Fruit fly (Drosophila melanogaster) whole organism, embryonic: Measurements from ENCODE around the gene CG6607.

Experiments used
- Bgb ChIP-seq: fragments of 200-800 bp; sonication (Bioruptor generic); IDR thresholded peaks from 2 replicates; pipeline ENCODE4 v1.3.6; 2022; ENCODE audit warnings: missing biosample characterization, missing genetic modification characterization; ENCODE audit not compliant: partially characterized antibody
- Blimp-1 ChIP-seq: fragments of 200-800 bp; sonication (Bioruptor generic); optimal IDR thresholded peaks from 3 replicates; lab custom pipeline; 2018; ENCODE audit warnings: missing biosample characterization, missing genetic modification characterization, mild to moderate bottlenecking, moderate library complexity, missing genetic modification reagents
- CG10209 ChIP-seq: fragments of 200-800 bp; sonication (Bioruptor generic); optimal IDR thresholded peaks from 3 replicates; lab custom pipeline; 2017; ENCODE audit warnings: missing biosample characterization, mild to moderate bottlenecking, missing genetic modification characterization, missing genetic modification reagents
- CG10267 ChIP-seq: fragments of 200-800 bp; sonication (Bioruptor generic); optimal IDR thresholded peaks from 2 replicates; lab custom pipeline; 2018; ENCODE audit warnings: missing biosample characterization, mild to moderate bottlenecking, missing genetic modification characterization, moderate library complexity
- CG10543 ChIP-seq: fragments of 200-800 bp; sonication (Bioruptor generic); optimal IDR thresholded peaks from 3 replicates; lab custom pipeline; 2017; ENCODE audit warnings: missing biosample characterization, mild to moderate bottlenecking, missing genetic modification characterization, moderate library complexity
- CG11093 ChIP-seq: fragments of 200-800 bp; sonication (Bioruptor generic); IDR thresholded peaks from 3 replicates; pipeline ENCODE4 v1.3.6; 2022; ENCODE audit warnings: missing biosample characterization, missing genetic modification characterization
- CG12769 ChIP-seq: fragments of 200-800 bp; sonication (Bioruptor generic); optimal IDR thresholded peaks from 2 replicates; lab custom pipeline; 2019; ENCODE audit warnings: missing biosample characterization, mild to moderate bottlenecking, missing genetic modification characterization, moderate library complexity
- CG15514 ChIP-seq: fragments of 200-800 bp; sonication (Bioruptor generic); optimal IDR thresholded peaks from 3 replicates; lab custom pipeline; 2017; ENCODE audit warnings: missing biosample characterization, missing genetic modification characterization, mild to moderate bottlenecking, moderate library complexity, missing genetic modification reagents
- CG1603 ChIP-seq: fragments of 200-800 bp; sonication (Bioruptor generic); optimal IDR thresholded peaks from 2 replicates; lab custom pipeline; 2019; ENCODE audit warnings: missing biosample characterization, mild to moderate bottlenecking, missing genetic modification characterization, moderate library complexity
- CG18011 ChIP-seq: fragments of 200-800 bp; sonication (Bioruptor generic); optimal IDR thresholded peaks from 2 replicates; lab custom pipeline; 2017; ENCODE audit warnings: missing biosample characterization, missing genetic modification characterization, mild to moderate bottlenecking, moderate library complexity, missing genotype
- CG2875 ChIP-seq: fragments of 200-800 bp; sonication (Bioruptor generic); optimal IDR thresholded peaks from 2 replicates; lab custom pipeline; 2017; ENCODE audit warnings: missing biosample characterization, mild to moderate bottlenecking, missing genetic modification characterization, missing genetic modification reagents
- CG4404 ChIP-seq: fragments of 200-800 bp; sonication (Bioruptor generic); IDR thresholded peaks from 2 replicates; pipeline ENCODE4 v1.3.6; 2022; ENCODE audit warnings: missing biosample characterization, missing genetic modification characterization
- CG6813 ChIP-seq: fragments of 200-800 bp; sonication (Bioruptor generic); optimal IDR thresholded peaks from 2 replicates; lab custom pipeline; 2017; ENCODE audit warnings: missing biosample characterization, missing genetic modification characterization, mild to moderate bottlenecking, moderate library complexity, missing genetic modification reagents
- CG8290 ChIP-seq, 3 experiments: fragments of 200-800 bp; sonication (Bioruptor generic); optimal IDR thresholded peaks; 2 replicates each; lab custom pipeline; 2016 to 2019; ENCODE audit warnings: missing biosample characterization in 3 of 3, missing genetic modification characterization in 3 of 3, mild to moderate bottlenecking in 2 of 3, moderate library complexity in 1 of 3
- CG8388 ChIP-seq: fragments of 200-800 bp; sonication (Bioruptor generic); optimal IDR thresholded peaks from 2 replicates; lab custom pipeline; 2019; ENCODE audit warnings: missing biosample characterization, mild to moderate bottlenecking, missing genetic modification characterization, moderate library complexity
- CG8924 ChIP-seq: fragments of 200-800 bp; optimal IDR thresholded peaks from 3 replicates; lab custom pipeline; 2019; ENCODE audit warnings: missing biosample characterization, mild to moderate bottlenecking, missing genetic modification characterization, moderate library complexity
- CrebB ChIP-seq: fragments of 200-800 bp; sonication (Bioruptor generic); optimal IDR thresholded peaks from 3 replicates; lab custom pipeline; 2018; ENCODE audit warnings: missing biosample characterization, mild to moderate bottlenecking, missing genetic modification characterization
- Eip74EF ChIP-seq, 2 experiments: fragments of 200-800 bp in 1 of 2; fragments of >200 bp in 1 of 2; sonication (Bioruptor generic) in 1 of 2; optimal IDR thresholded peaks; 2 replicates each; lab custom pipeline; 2017 to 2019; ENCODE audit warnings: missing biosample characterization in 2 of 2, missing genetic modification characterization in 2 of 2, mild to moderate bottlenecking in 1 of 2, moderate library complexity in 1 of 2
- Hmr ChIP-seq: fragments of 200-800 bp; sonication (Bioruptor generic); optimal IDR thresholded peaks from 3 replicates; lab custom pipeline; 2017; ENCODE audit warnings: mild to moderate bottlenecking, missing biosample characterization, missing genetic modification reagents, missing genetic modification characterization
- Med ChIP-seq: fragments of 200-800 bp; sonication (Bioruptor generic); peaks from one replicate; lab custom pipeline; 2016; ENCODE audit warnings: missing biosample characterization, missing genetic modification characterization, mild to moderate bottlenecking, inconsistent platforms, moderate library complexity
- Nf-YA ChIP-seq: fragments of 200-800 bp; sonication (Bioruptor generic); IDR thresholded peaks from 2 replicates; pipeline ENCODE4 v1.3.6; 2022; ENCODE audit warnings: missing biosample characterization, missing genetic modification characterization
- Nf-YC ChIP-seq: fragments of 200-800 bp; optimal IDR thresholded peaks from 3 replicates; lab custom pipeline; 2019; ENCODE audit warnings: missing biosample characterization, mild to moderate bottlenecking, missing genetic modification characterization, moderate library complexity
- PHDP ChIP-seq: fragments of 200-800 bp; sonication (Bioruptor generic); optimal IDR thresholded peaks from 3 replicates; lab custom pipeline; 2018; ENCODE audit warnings: missing biosample characterization, mild to moderate bottlenecking, missing genetic modification characterization, moderate library complexity
- Ravus ChIP-seq: fragments of 200-800 bp; sonication (Bioruptor generic); IDR thresholded peaks from 2 replicates; pipeline ENCODE4 v1.3.6; 2022; ENCODE audit warnings: missing biosample characterization, missing genetic modification characterization
- Rfx ChIP-seq: fragments of 200-800 bp; sonication (Bioruptor generic); IDR thresholded peaks from 2 replicates; pipeline ENCODE4 v1.3.6; 2022; ENCODE audit warnings: missing biosample characterization, missing genetic modification characterization
- Sry-β ChIP-seq: fragments of 200-800 bp; sonication (Bioruptor generic); optimal IDR thresholded peaks from 2 replicates; lab custom pipeline; 2018; ENCODE audit warnings: missing biosample characterization, mild to moderate bottlenecking, missing genetic modification characterization, moderate library complexity
- Xrp1 ChIP-seq: fragments of 200-800 bp; sonication (Bioruptor generic); IDR thresholded peaks from 2 replicates; pipeline ENCODE4 v1.3.6; 2022; ENCODE audit warnings: missing biosample characterization, missing genetic modification characterization
- abd-A ChIP-seq: fragments of 200-800 bp; sonication (Bioruptor generic); optimal IDR thresholded peaks from 3 replicates; lab custom pipeline; 2019; ENCODE audit warnings: missing biosample characterization, mild to moderate bottlenecking, missing genetic modification characterization, moderate library complexity
- ap ChIP-seq: fragments of 200-800 bp; sonication (Bioruptor generic); IDR thresholded peaks from 2 replicates; pipeline ENCODE4 v1.3.6; 2022; ENCODE audit warnings: missing biosample characterization, missing genetic modification characterization
- ara ChIP-seq: fragments of 200-800 bp; sonication (Bioruptor generic); IDR thresholded peaks from 2 replicates; pipeline ENCODE4 v1.3.6; 2022; ENCODE audit warnings: missing biosample characterization, missing genetic modification characterization
- bab2 ChIP-seq: fragments of 200-800 bp; sonication (Bioruptor generic); optimal IDR thresholded peaks from 2 replicates; lab custom pipeline; 2016; ENCODE audit warnings: missing biosample characterization, missing genetic modification characterization
- bowl ChIP-seq: fragments of 200-800 bp; sonication (Bioruptor generic); IDR thresholded peaks from 2 replicates; pipeline ENCODE4 v1.3.6; 2022; ENCODE audit warnings: missing biosample characterization, missing genetic modification characterization
- chinmo ChIP-seq: fragments of 200-800 bp; sonication (Bioruptor generic); IDR thresholded peaks from 4 replicates; pipeline ENCODE4 v1.3.6; 2022; ENCODE audit warnings: missing biosample characterization, missing genetic modification characterization; ENCODE audit not compliant: partially characterized antibody
- dysf ChIP-seq: fragments of 200-800 bp; sonication (Bioruptor generic); IDR thresholded peaks from 3 replicates; pipeline ENCODE4 v1.3.6; 2022; ENCODE audit warnings: missing biosample characterization, missing genetic modification characterization
- grn ChIP-seq: fragments of 200-800 bp; sonication (Bioruptor generic); optimal IDR thresholded peaks from 3 replicates; lab custom pipeline; 2017; ENCODE audit warnings: missing biosample characterization, missing genetic modification characterization
- nerfin-1 ChIP-seq: fragments of 200-800 bp; sonication (Bioruptor generic); optimal IDR thresholded peaks from 3 replicates; lab custom pipeline; 2019; ENCODE audit warnings: missing biosample characterization, mild to moderate bottlenecking, missing genetic modification characterization, moderate library complexity
- onecut ChIP-seq: fragments of 200-800 bp; sonication (Bioruptor generic); IDR thresholded peaks from 2 replicates; pipeline ENCODE4 v1.3.6; 2022; ENCODE audit warnings: missing biosample characterization, missing genetic modification characterization
- pita ChIP-seq: fragments of 200-800 bp; sonication (Bioruptor generic); optimal IDR thresholded peaks from 2 replicates; lab custom pipeline; 2017; ENCODE audit warnings: missing biosample characterization, mild to moderate bottlenecking, missing genetic modification characterization
- sens ChIP-seq: fragments of 200-800 bp; sonication (Bioruptor generic); peaks from one replicate; lab custom pipeline; 2016; ENCODE audit warnings: missing biosample characterization, missing genetic modification characterization
- stwl ChIP-seq: fragments of 200-800 bp; sonication (Bioruptor generic); optimal IDR thresholded peaks from 3 replicates; lab custom pipeline; 2018; ENCODE audit warnings: missing biosample characterization, mild to moderate bottlenecking, missing genetic modification characterization, moderate library complexity
- vnd ChIP-seq: fragments of 200-800 bp; sonication (Bioruptor generic); IDR thresholded peaks from 3 replicates; pipeline ENCODE4 v1.3.6; 2022; ENCODE audit warnings: missing biosample characterization, missing genetic modification characterization; ENCODE audit not compliant: partially characterized antibody
- vvl ChIP-seq: fragments of 200-800 bp; sonication (Bioruptor generic); IDR thresholded peaks from 2 replicates; pipeline ENCODE4 v1.3.6; 2022; ENCODE audit warnings: missing biosample characterization, missing genetic modification characterization

Gene CG6607

dm6 chr3R:24518150-24518580 is 9.7 kb upstream of the CG6607 start, which contains the start of gene Pp1alpha-96A (continued):
- TF ChIP-seq PHDP (tag; lab: Kevin White, UChicago) (no peak), CG10209 (GFP tag; lab: Kevin White, UChicago) (no peak), CG11093 (GFP tag; lab: Robert Waterston, UW) (no peak), Ravus (GFP tag; lab: Robert Waterston, UW) (no peak), Nf-YA (GFP tag; lab: Robert Waterston, UW) (no peak)
- TF ChIP-seq, all 482 proteins: peak for 121

DNA sequence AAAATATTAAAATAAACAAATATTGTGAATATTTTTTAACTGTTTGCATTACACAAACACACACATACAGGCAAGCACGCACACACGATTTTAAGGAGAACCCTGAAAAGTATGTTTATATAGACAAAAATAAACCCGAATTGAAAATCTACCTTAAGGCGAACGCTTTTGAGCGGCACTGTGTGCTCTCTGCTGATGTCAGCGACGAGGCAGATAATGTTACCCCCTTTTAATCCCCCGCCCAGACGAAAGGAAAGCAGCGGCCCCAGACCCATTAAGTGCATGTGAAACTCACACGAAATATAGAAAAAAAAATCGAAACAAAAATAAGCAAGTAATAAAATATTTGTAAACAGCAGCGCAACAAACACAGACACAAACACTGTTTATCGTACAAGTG is 6.5 kb upstream of the CG6607 start:
- 0 out of 2 replicates have a peak, but pooled peaks have one; percentile 8 for TF ChIP-seq Xrp1 (GFP tag; lab: Robert Waterston, UW)
- TF ChIP-seq CG8388 (GFP tag; lab: Kevin White, UChicago): peak; percentile 65
- TF ChIP-seq dysf (GFP tag; lab: Robert Waterston, UW): 0 out of 3 replicates have a peak, but pooled peaks have one; percentile 21
- 0 out of 4 replicates have a peak, but pooled peaks have one; percentile 24 for TF ChIP-seq chinmo (GFP tag; lab: Robert Waterston, UW)
- peak; percentile 55 for TF ChIP-seq sens
- no peak for TF ChIP-seq ap (GFP tag; lab: Robert Waterston, UW)
- TF ChIP-seq bowl: no peak

DNA sequence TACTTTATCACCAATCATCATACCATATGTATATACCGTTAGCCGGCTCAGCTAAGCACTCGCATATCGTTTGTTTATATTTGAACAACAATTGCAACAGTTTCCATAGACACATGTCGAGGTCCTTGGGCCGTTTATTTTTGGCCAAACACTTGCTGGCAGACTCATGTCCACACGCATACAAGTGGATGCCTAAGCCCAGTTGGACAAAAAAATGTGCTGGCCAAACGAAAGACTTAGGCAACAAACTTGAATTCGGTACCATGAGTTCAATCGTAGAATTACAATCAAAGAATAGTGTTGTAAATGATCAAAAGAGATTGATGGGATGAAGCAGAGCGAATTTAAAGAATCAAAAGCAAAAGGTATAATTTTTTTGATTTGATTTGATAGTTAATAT is 4.3 kb upstream of the CG6607 start, which contains the start of gene CG13622:
CG13622 (minus strand) TSS at position 101 of the 400 bp plus-strand sequence.
- TF ChIP-seq CG8388 (GFP tag; lab: Kevin White, UChicago): no peak
- TF ChIP-seq grn (GFP tag; lab: Kevin White, UChicago): no peak
- no peak for TF ChIP-seq CG18011 (GFP tag; lab: Kevin White, UChicago)
- TF ChIP-seq Sry-β (GFP tag; lab: Kevin White, UChicago): no peak
- no peak for TF ChIP-seq CrebB
- TF ChIP-seq CG8924 (tag; lab: Kevin White, UChicago): no peak
- peak; percentile 64 for TF ChIP-seq stwl (tag; lab: Kevin White, UChicago)
- peak; percentile 36 for TF ChIP-seq CG10267 (tag; lab: Kevin White, UChicago)
- no peak for TF ChIP-seq nerfin-1 (tag; lab: Kevin White, UChicago)
- TF ChIP-seq Eip74EF (GFP tag; optimal IDR thresholded peaks at IDR 0.05; lab: Kevin White, UChicago): no peak
- TF ChIP-seq, all 482 proteins: peak for 2

dm6 chr3R:24524426-24524974 is 3.3 kb upstream of the CG6607 start, which contains the start of gene Jhbp12:
TSS of gene Jhbp12 (plus strand) at chr3R:24524794.
- peak; percentile 7; the same call in 1 of the 3 replicates for TF ChIP-seq dysf (GFP tag; lab: Robert Waterston, UW)
- no peak for TF ChIP-seq ara (GFP tag; lab: Robert Waterston, UW)
- TF ChIP-seq CG1603 (tag; lab: Kevin White, UChicago): peak; percentile 16
- TF ChIP-seq CG8290 (GFP tag; optimal IDR thresholded peaks at IDR 0.05; lab: Kevin White, UChicago): no peak
- peak in 1 of 2 experiments; percentile 6 for TF ChIP-seq CG8290 (tag; optimal IDR thresholded peaks at IDR 0.05; lab: Kevin White, UChicago)
- TF ChIP-seq Hmr (GFP tag; lab: Kevin White, UChicago): no peak
- peak; percentile 14 for TF ChIP-seq Nf-YC (tag; lab: Kevin White, UChicago)
- no peak for TF ChIP-seq bab2 (GFP tag; lab: Kevin White, UChicago)
- TF ChIP-seq Blimp-1 (GFP tag; lab: Kevin White, UChicago): peak; percentile 87
- TF ChIP-seq CG15514 (GFP tag; lab: Kevin White, UChicago): peak; percentile 51
- TF ChIP-seq chinmo (GFP tag; lab: Robert Waterston, UW): peak; percentile 73; the same call in 1 of the 4 replicates
- peak; percentile 27 for TF ChIP-seq abd-A (tag; lab: Kevin White, UChicago)
- TF ChIP-seq CG6813 (GFP tag; lab: Kevin White, UChicago): no peak
- 0 out of 2 replicates have a peak, but pooled peaks have one; percentile 27 for TF ChIP-seq vvl
- peak; percentile 19 for TF ChIP-seq CG10543
- peak; percentile 56 for TF ChIP-seq CG12769 (tag; lab: Kevin White, UChicago)
- no peak for TF ChIP-seq CG4404 (GFP tag; lab: Robert Waterston, UW)
- TF ChIP-seq Rfx: peak; percentile 29; the same call in 1 of the 2 replicates
- 0 out of 3 replicates have a peak, but pooled peaks have one; percentile 32 for TF ChIP-seq vnd (GFP tag; lab: Robert Waterston, UW)
- no peak for TF ChIP-seq pita (GFP tag; lab: Kevin White, UChicago)
- TF ChIP-seq onecut: peak; percentile 46; the same call in 1 of the 2 replicates
- TF ChIP-seq Med (GFP tag; lab: Kevin White, UChicago): peak; percentile 72
- TF ChIP-seq CG2875 (GFP tag; lab: Kevin White, UChicago): no peak
- TF ChIP-seq Bgb: peak; percentile 32; the same call in 1 of the 2 replicates
